Worm (Caenorhabditis elegans) whole organism, L4 larva: ENCODE data around the gene C16C8.10.

Experiments used
- F44E2.7 ChIP-seq: fragments of 200-800 bp; sonication (Bioruptor generic); IDR thresholded peaks from 2 replicates; pipeline ENCODE4 v2.1.2; 2022; ENCODE audit warnings: missing genetic modification characterization, missing compliant biosample characterization
- R02D3.7 ChIP-seq: fragments of 150-350 bp; sonication (generic microtip); optimal IDR thresholded peaks from 3 replicates; lab custom pipeline; 2014; ENCODE audit warnings: missing biosample characterization, missing genetic modification characterization
- Y75B8A.6 ChIP-seq: fragments of 200-800 bp; sonication (Bioruptor generic); IDR thresholded peaks from 2 replicates; pipeline ENCODE4 v1.3.6; 2022; ENCODE audit warnings: missing genetic modification reagents, missing genetic modification characterization, missing compliant biosample characterization
- ZK337.2 ChIP-seq: fragments of 200-800 bp; sonication (Bioruptor generic); IDR thresholded peaks from 2 replicates; pipeline ENCODE4 v1.3.6; 2022; ENCODE audit warnings: missing genetic modification reagents, missing genetic modification characterization, missing compliant biosample characterization
- aha-1 ChIP-seq: fragments of 150-350 bp; peaks from one replicate; lab custom pipeline; 2014; ENCODE audit warnings: missing biosample characterization, missing genetic modification characterization
- aly-2 ChIP-seq: sonication (generic microtip); optimal IDR thresholded peaks from 2 replicates; lab custom pipeline; 2018; ENCODE audit warnings: missing biosample characterization, missing genetic modification characterization
- attf-4 ChIP-seq: sonication (generic microtip); optimal IDR thresholded peaks from 3 replicates; lab custom pipeline; 2017; ENCODE audit warnings: missing biosample characterization, missing genetic modification characterization
- ceh-20 ChIP-seq: fragments of 200-800 bp; sonication (Bioruptor generic); IDR thresholded peaks from 2 replicates; pipeline ENCODE4 v1.3.6; 2022; ENCODE audit warnings: missing genetic modification reagents, missing genetic modification characterization, missing compliant biosample characterization
- ceh-44 ChIP-seq: fragments of 200-800 bp; sonication (Bioruptor generic); IDR thresholded peaks from 2 replicates; pipeline ENCODE4 v1.3.6; 2022; ENCODE audit warnings: missing genetic modification reagents, missing genetic modification characterization, missing compliant biosample characterization
- cey-2 ChIP-seq: sonication (generic microtip); optimal IDR thresholded peaks from 3 replicates; lab custom pipeline; 2017; ENCODE audit warnings: missing genetic modification characterization, mild to moderate bottlenecking, missing compliant biosample characterization, antibody characterized with exemption, borderline replicate concordance; ENCODE audit not compliant: insufficient read depth
- ctbp-1 ChIP-seq: fragments of 200-800 bp; sonication (Bioruptor generic); IDR thresholded peaks from 2 replicates; pipeline ENCODE4 v1.3.6; 2022; ENCODE audit warnings: missing genetic modification reagents, missing genetic modification characterization, missing compliant biosample characterization
- daf-12 ChIP-seq: fragments of 150-350 bp; optimal IDR thresholded peaks from 2 replicates; lab custom pipeline; 2014; ENCODE audit warnings: missing biosample characterization, missing genetic modification reagents, missing genetic modification characterization
- dmd-6 ChIP-seq: fragments of 200-800 bp; sonication (Bioruptor generic); IDR thresholded peaks from 2 replicates; pipeline ENCODE4 v1.3.6; 2022; ENCODE audit warnings: missing genetic modification reagents, missing genetic modification characterization, missing compliant biosample characterization
- duxl-1 ChIP-seq: sonication (generic microtip); optimal IDR thresholded peaks from 2 replicates; lab custom pipeline; 2016; ENCODE audit warnings: mild to moderate bottlenecking, missing genetic modification characterization, moderate library complexity, missing compliant biosample characterization; ENCODE audit not compliant: poor library complexity
- dve-1 ChIP-seq: sonication (generic microtip); optimal IDR thresholded peaks from 2 replicates; lab custom pipeline; 2017; ENCODE audit warnings: antibody characterized with exemption, mild to moderate bottlenecking, missing genetic modification characterization, missing compliant biosample characterization; ENCODE audit not compliant: insufficient read depth
- egl-27 ChIP-seq: sonication (generic microtip); optimal IDR thresholded peaks from 3 replicates; lab custom pipeline; 2017; ENCODE audit warnings: missing biosample characterization, missing genetic modification reagents, missing genetic modification characterization
- fkh-10 ChIP-seq: fragments of 150-350 bp; optimal IDR thresholded peaks from 2 replicates; lab custom pipeline; 2014; ENCODE audit warnings: missing biosample characterization, missing genetic modification reagents, missing genetic modification characterization
- fos-1 ChIP-seq: fragments of 150-350 bp; optimal IDR thresholded peaks from 2 replicates; lab custom pipeline; 2014; ENCODE audit warnings: missing biosample characterization, missing genetic modification characterization
- gei-8 ChIP-seq: fragments of 200-800 bp; sonication (Bioruptor generic); optimal IDR thresholded peaks from 2 replicates; lab custom pipeline; 2018; ENCODE audit warnings: mild to moderate bottlenecking, missing genetic modification characterization, missing compliant biosample characterization
- hif-1 ChIP-seq, 2 experiments: sonication (generic microtip); optimal IDR thresholded peaks; 2 replicates each; lab custom pipeline; 2016 to 2017; ENCODE audit warnings: missing compliant biosample characterization in 2 of 2, missing genetic modification characterization in 2 of 2, missing genetic modification reagents in 2 of 2, missing genotype in 2 of 2, mild to moderate bottlenecking in 1 of 2
- hlh-11 ChIP-seq: fragments of 200-800 bp; sonication (Bioruptor generic); optimal IDR thresholded peaks from 2 replicates; lab custom pipeline; 2018; ENCODE audit warnings: mild to moderate bottlenecking, missing genetic modification characterization, missing compliant biosample characterization
- jun-1 ChIP-seq: fragments of 150-350 bp; optimal IDR thresholded peaks from 2 replicates; lab custom pipeline; 2014; ENCODE audit warnings: missing biosample characterization, missing genetic modification reagents, missing genetic modification characterization
- lin-29 ChIP-seq: fragments of 200-800 bp; sonication (Bioruptor generic); IDR thresholded peaks from 2 replicates; pipeline ENCODE4 v1.3.6; 2022; ENCODE audit warnings: missing genetic modification reagents, missing genetic modification characterization, missing compliant biosample characterization
- lir-3 ChIP-seq: sonication (generic microtip); optimal IDR thresholded peaks from 2 replicates; lab custom pipeline; 2016; ENCODE audit warnings: mild to moderate bottlenecking, missing genetic modification characterization, missing compliant biosample characterization
- madf-5 ChIP-seq, 2 experiments: fragments of 200-800 bp; sonication (Bioruptor generic); IDR thresholded peaks; 2 replicates each; pipeline ENCODE4 v1.3.6; 2022; ENCODE audit warnings: missing compliant biosample characterization in 2 of 2, missing genetic modification characterization in 2 of 2
- madf-9 ChIP-seq: fragments of 200-800 bp; sonication (Bioruptor generic); conservative IDR thresholded peaks from 2 replicates; pipeline ENCODE4 v1.3.6; 2022; ENCODE audit warnings: missing genetic modification reagents, missing genetic modification characterization, missing compliant biosample characterization
- mdl-1 ChIP-seq, 2 experiments: fragments of 150-350 bp in 1 of 2; sonication (generic microtip) in 1 of 2; optimal IDR thresholded peaks; 2 replicates each; lab custom pipeline; 2014 to 2017; ENCODE audit warnings: missing biosample characterization in 2 of 2, missing genetic modification characterization in 2 of 2
- mep-1 ChIP-seq: fragments of 150-350 bp; sonication (generic microtip); optimal IDR thresholded peaks from 3 replicates; lab custom pipeline; 2014; ENCODE audit warnings: missing biosample characterization, missing genetic modification characterization
- mes-2 ChIP-seq: sonication (generic microtip); optimal IDR thresholded peaks from 2 replicates; lab custom pipeline; 2016; ENCODE audit warnings: missing genotype, mild to moderate bottlenecking, missing genetic modification characterization, missing compliant biosample characterization; ENCODE audit not compliant: poor library complexity, severe bottlenecking
- mxl-2 ChIP-seq: fragments of 200-800 bp; sonication (Bioruptor generic); conservative IDR thresholded peaks from 2 replicates; pipeline ENCODE4 v1.3.6; 2022; ENCODE audit warnings: missing genetic modification reagents, missing genetic modification characterization, missing compliant biosample characterization
- mxl-3 ChIP-seq: fragments of 200-800 bp; sonication (Bioruptor generic); optimal IDR thresholded peaks from 2 replicates; lab custom pipeline; 2018; ENCODE audit warnings: mild to moderate bottlenecking, missing genetic modification characterization, missing compliant biosample characterization
- nhr-10 ChIP-seq: fragments of 150-350 bp; optimal IDR thresholded peaks from 2 replicates; lab custom pipeline; 2014; ENCODE audit warnings: missing biosample characterization, missing genetic modification characterization
- nhr-102 ChIP-seq: sonication (generic microtip); optimal IDR thresholded peaks from 2 replicates; lab custom pipeline; 2016; ENCODE audit warnings: mild to moderate bottlenecking, missing genetic modification characterization, moderate library complexity, missing compliant biosample characterization
- nhr-25 ChIP-seq: sonication (generic microtip); optimal IDR thresholded peaks from 2 replicates; lab custom pipeline; 2017; ENCODE audit warnings: missing genetic modification characterization, mild to moderate bottlenecking, missing compliant biosample characterization, antibody characterized with exemption, moderate library complexity, borderline replicate concordance; ENCODE audit not compliant: insufficient read depth
- pha-4 ChIP-seq, 2 experiments: fragments of 150-350 bp in 1 of 2; fragments of 200-800 bp in 1 of 2; sonication (Bioruptor generic) in 1 of 2; IDR thresholded peaks in 1 of 2; optimal IDR thresholded peaks in 1 of 2; 2 replicates each; pipeline versions ENCODE4 v1.3.6 to Lab custom; 2014 to 2022; ENCODE audit warnings: missing genetic modification characterization in 2 of 2, missing genetic modification reagents in 2 of 2, missing biosample characterization in 1 of 2, missing compliant biosample characterization in 1 of 2
- rbr-2 ChIP-seq: sonication (generic microtip); optimal IDR thresholded peaks from 2 replicates; lab custom pipeline; 2016; ENCODE audit warnings: missing genotype, missing genetic modification characterization, missing compliant biosample characterization
- saeg-2 ChIP-seq: fragments of 200-800 bp; sonication (Bioruptor generic); IDR thresholded peaks from 2 replicates; pipeline ENCODE4 v1.3.6; 2022; ENCODE audit warnings: missing genetic modification reagents, missing genetic modification characterization, missing compliant biosample characterization
- set-16 ChIP-seq: fragments of 200-800 bp; sonication (Bioruptor generic); IDR thresholded peaks from 2 replicates; pipeline ENCODE4 v1.3.6; 2022; ENCODE audit warnings: missing genetic modification reagents, missing genetic modification characterization, missing compliant biosample characterization
- snpc-4 ChIP-seq: fragments of 150-350 bp; optimal IDR thresholded peaks from 2 replicates; lab custom pipeline; 2014; ENCODE audit warnings: missing biosample characterization, missing genetic modification characterization
- spr-3 ChIP-seq: fragments of 200-800 bp; sonication (Bioruptor generic); optimal IDR thresholded peaks from 2 replicates; lab custom pipeline; 2018; ENCODE audit warnings: mild to moderate bottlenecking, missing genetic modification characterization, missing compliant biosample characterization
- tag-97 ChIP-seq: fragments of 200-800 bp; sonication (Bioruptor generic); IDR thresholded peaks from 2 replicates; pipeline ENCODE4 v1.3.6; 2022; ENCODE audit warnings: missing genetic modification characterization, missing compliant biosample characterization
- unc-130 ChIP-seq: sonication (generic microtip); optimal IDR thresholded peaks from 2 replicates; lab custom pipeline; 2016; ENCODE audit warnings: missing genetic modification reagents, missing genetic modification characterization, missing compliant biosample characterization
- unc-39 ChIP-seq: sonication (generic microtip); optimal IDR thresholded peaks from 2 replicates; lab custom pipeline; 2017; ENCODE audit warnings: missing biosample characterization, missing genetic modification characterization
- vab-7 ChIP-seq: fragments of 200-800 bp; sonication (Bioruptor generic); IDR thresholded peaks from 2 replicates; pipeline ENCODE4 v1.3.6; 2022; ENCODE audit warnings: missing genetic modification reagents, missing genetic modification characterization, missing compliant biosample characterization
- zag-1 ChIP-seq: fragments of 150-350 bp; optimal IDR thresholded peaks from 2 replicates; lab custom pipeline; 2014; ENCODE audit warnings: missing biosample characterization, missing genetic modification characterization
- zfp-2 ChIP-seq: sonication (generic microtip); optimal IDR thresholded peaks from 2 replicates; lab custom pipeline; 2016; ENCODE audit warnings: mild to moderate bottlenecking, missing genetic modification characterization, missing compliant biosample characterization
- zip-11 ChIP-seq: fragments of 200-800 bp; sonication (Bioruptor generic); IDR thresholded peaks from 2 replicates; pipeline ENCODE4 v1.3.6; 2022; ENCODE audit warnings: missing genetic modification characterization, missing compliant biosample characterization

Gene C16C8.10

DNA sequence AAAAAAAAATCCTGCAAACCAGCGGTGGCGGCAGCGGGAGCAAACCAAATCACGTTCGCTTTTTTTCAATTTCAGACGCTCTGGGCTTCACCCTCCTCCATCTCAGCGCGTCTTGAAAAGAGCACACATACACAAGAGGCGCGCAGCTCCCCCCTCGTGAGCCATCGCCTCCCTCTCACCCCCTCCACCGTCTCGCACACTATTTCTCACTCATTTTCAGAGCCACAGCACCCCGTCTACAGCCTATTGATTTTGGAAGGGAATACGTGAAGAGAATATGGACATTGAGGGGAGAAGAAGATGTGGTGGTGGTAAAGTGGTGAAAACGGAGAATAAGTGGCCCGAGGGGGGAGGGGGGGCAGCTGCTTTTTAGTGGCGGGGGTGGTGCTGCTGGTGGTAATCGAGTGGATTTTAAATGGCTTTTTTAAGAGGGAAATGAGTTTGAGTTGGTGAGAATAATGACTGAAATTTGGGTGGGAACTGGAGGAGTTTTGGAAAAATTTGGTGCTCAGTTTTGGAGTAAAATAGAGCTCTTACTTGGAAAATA lies 36.2 kb downstream of the C16C8.10 start (continued):
- TF ChIP-seq madf-5 (GFP tag; IDR thresholded peaks at IDR 0.05; lab: Robert Waterston, UW) (no peak), nhr-102 (no peak), saeg-2 (GFP tag; lab: Robert Waterston, UW) (no peak), hlh-11 (peak; percentile 1), jun-1 (tag; lab: Kevin White, UChicago) (no peak), rbr-2 (tag; lab: Kevin White, UChicago) (peak; percentile 41), hif-1 (tag; optimal IDR thresholded peaks at IDR 0.05; lab: Kevin White, UChicago) (peak in 1 of 2 experiments; percentile 18), cey-2 (tag; lab: Kevin White, UChicago) (no peak), mxl-3 (GFP tag; lab: Kevin White, UChicago) (no peak), set-16 (peak; percentile 82), mep-1 (tag; lab: Kevin White, UChicago) (peak; percentile 46), aha-1 (tag; lab: Kevin White, UChicago) (peak; percentile 93), daf-12 (tag; lab: Kevin White, UChicago) (no peak), gei-8 (GFP tag; lab: Kevin White, UChicago) (no peak), duxl-1 (tag; lab: Kevin White, UChicago) (no peak), madf-9 (GFP tag; lab: Robert Waterston, UW) (no peak), fkh-10 (GFP tag; lab: Kevin White, UChicago) (no peak), aly-2 (tag; lab: Kevin White, UChicago) (no peak), F44E2.7 (GFP tag; lab: Robert Waterston, UW) (no peak), ctbp-1 (GFP tag; lab: Robert Waterston, UW) (0 out of 2 replicates have a peak, but pooled peaks have one; percentile 33), nhr-25 (no peak), dve-1 (tag; lab: Kevin White, UChicago) (no peak), R02D3.7 (tag; lab: Kevin White, UChicago) (no peak), attf-4 (tag; lab: Kevin White, UChicago) (no peak), lir-3 (tag; lab: Kevin White, UChicago) (no peak), unc-39 (no peak), fos-1 (no peak), Y75B8A.6 (GFP tag; lab: Robert Waterston, UW) (no peak), spr-3 (no peak), egl-27 (tag; lab: Kevin White, UChicago) (no peak), mdl-1 (tag; optimal IDR thresholded peaks at IDR 0.05; lab: Kevin White, UChicago) (peak in 1 of 2 experiments; percentile 47), unc-130 (GFP tag; lab: Kevin White, UChicago) (no peak), nhr-10 (tag; lab: Kevin White, UChicago) (no peak), ceh-20 (GFP tag; lab: Robert Waterston, UW) (no peak), vab-7 (no peak), pha-4 (GFP tag; IDR thresholded peaks at IDR 0.05; lab: Robert Waterston, UW) (no peak), pha-4 (tag; optimal IDR thresholded peaks at IDR 0.05; lab: Kevin White, UChicago) (no peak), zfp-2 (tag; lab: Kevin White, UChicago) (no peak), ceh-44 (GFP tag; lab: Robert Waterston, UW) (no peak), zag-1 (tag; lab: Kevin White, UChicago) (no peak), ZK337.2 (GFP tag; lab: Robert Waterston, UW) (no peak), tag-97 (GFP tag; lab: Robert Waterston, UW) (no peak), snpc-4 (tag; lab: Kevin White, UChicago) (no peak), mxl-2 (GFP tag; lab: Robert Waterston, UW) (no peak), zip-11 (GFP tag; lab: Robert Waterston, UW) (no peak), lin-29 (GFP tag; lab: Robert Waterston, UW) (no peak), dmd-6 (no peak), mes-2 (tag; lab: Kevin White, UChicago) (no peak)
